Worm (Caenorhabditis elegans) whole organism, young adult: ENCODE data around the gene algn-12.

Source experiments
- B0035.1 ChIP-seq: sonication (generic microtip); optimal IDR thresholded peaks from 2 replicates; lab custom pipeline; 2016; ENCODE audit warnings: missing genetic modification characterization, mild to moderate bottlenecking, missing compliant biosample characterization, missing genotype, missing genetic modification reagents
- C06A6.2 ChIP-seq: fragments of 200-800 bp; sonication (Bioruptor generic); conservative IDR thresholded peaks from 2 replicates; pipeline ENCODE4 v1.3.6; 2022; ENCODE audit warnings: missing genetic modification characterization, missing compliant biosample characterization
- F23B12.7 ChIP-seq: sonication (generic microtip); optimal IDR thresholded peaks from 2 replicates; lab custom pipeline; 2017; ENCODE audit warnings: missing genetic modification characterization, mild to moderate bottlenecking, missing compliant biosample characterization, antibody characterized with exemption, moderate library complexity; ENCODE audit not compliant: insufficient read depth
- F33H1.4 ChIP-seq: fragments of 200-800 bp; sonication (Bioruptor generic); IDR thresholded peaks from 2 replicates; pipeline ENCODE4 v1.3.6; 2022; ENCODE audit warnings: missing genetic modification reagents, missing genetic modification characterization, missing compliant biosample characterization
- F37B4.10 ChIP-seq: fragments of 200-800 bp; sonication (Bioruptor generic); IDR thresholded peaks from 2 replicates; pipeline ENCODE4 v1.3.6; 2022; ENCODE audit warnings: missing genetic modification characterization, missing compliant biosample characterization
- K12H6.12 ChIP-seq: fragments of 200-800 bp; sonication (Bioruptor generic); optimal IDR thresholded peaks from 2 replicates; lab custom pipeline; 2018; ENCODE audit warnings: mild to moderate bottlenecking, missing genetic modification characterization, missing compliant biosample characterization
- T26A5.8 ChIP-seq: sonication (generic microtip); optimal IDR thresholded peaks from 2 replicates; lab custom pipeline; 2016; ENCODE audit warnings: missing genetic modification characterization, missing compliant biosample characterization
- Y56A3A.18 ChIP-seq: fragments of 200-800 bp; sonication (Bioruptor generic); IDR thresholded peaks from 2 replicates; pipeline ENCODE4 v1.3.6; 2022; ENCODE audit warnings: missing genetic modification reagents, missing genetic modification characterization, missing compliant biosample characterization
- Y67H2A.10 ChIP-seq: fragments of 200-800 bp; sonication (Bioruptor generic); conservative IDR thresholded peaks from 2 replicates; pipeline ENCODE4 v1.3.6; 2022; ENCODE audit warnings: missing genetic modification reagents, missing genetic modification characterization, missing compliant biosample characterization
- Y95B8A.8 ChIP-seq: fragments of 200-800 bp; sonication (Bioruptor generic); IDR thresholded peaks from 2 replicates; pipeline ENCODE4 v1.3.6; 2022; ENCODE audit warnings: missing genetic modification reagents, missing genetic modification characterization, missing compliant biosample characterization
- ama-1 ChIP-seq, 3 experiments: fragments of 150-350 bp in 1 of 3; sonication (generic microtip) in 2 of 3; optimal IDR thresholded peaks; 2 replicates each; lab custom pipeline; 2014 to 2018; ENCODE audit warnings: missing biosample characterization in 2 of 3, missing genetic modification characterization in 2 of 3, missing genetic modification reagents in 2 of 3
- athp-1 ChIP-seq: sonication (generic microtip); optimal IDR thresholded peaks from 2 replicates; lab custom pipeline; 2017; ENCODE audit warnings: mild to moderate bottlenecking, missing genetic modification characterization, missing compliant biosample characterization
- attf-3 ChIP-seq: fragments of 200-800 bp; sonication (Bioruptor generic); conservative IDR thresholded peaks from 2 replicates; pipeline ENCODE4 v1.3.6; 2022; ENCODE audit warnings: missing genetic modification reagents, missing genetic modification characterization, missing compliant biosample characterization
- attf-5 ChIP-seq: fragments of 200-800 bp; sonication (Bioruptor generic); optimal IDR thresholded peaks from 2 replicates; lab custom pipeline; 2018; ENCODE audit warnings: mild to moderate bottlenecking, missing genetic modification characterization, missing compliant biosample characterization
- attf-6 ChIP-seq: fragments of 200-800 bp; sonication (Bioruptor generic); IDR thresholded peaks from 2 replicates; pipeline ENCODE4 v1.3.6; 2022; ENCODE audit warnings: missing genetic modification reagents, missing genetic modification characterization, missing compliant biosample characterization
- bed-1 ChIP-seq: fragments of 200-800 bp; sonication (Bioruptor generic); IDR thresholded peaks from 2 replicates; pipeline ENCODE4 v1.3.6; 2022; ENCODE audit warnings: missing genetic modification reagents, missing genetic modification characterization, missing compliant biosample characterization
- cebp-1 ChIP-seq, 2 experiments: fragments of 200-800 bp in 1 of 2; sonication (Bioruptor generic) in 1 of 2; sonication (generic microtip) in 1 of 2; IDR thresholded peaks in 1 of 2; optimal IDR thresholded peaks in 1 of 2; 2 replicates each; pipeline versions ENCODE4 v1.3.6 to Lab custom; 2017 to 2022; ENCODE audit warnings: missing compliant biosample characterization in 2 of 2, missing genetic modification characterization in 2 of 2, mild to moderate bottlenecking in 1 of 2, missing genetic modification reagents in 1 of 2, moderate library complexity in 1 of 2
- cebp-2 ChIP-seq: fragments of 200-800 bp; sonication (Bioruptor generic); IDR thresholded peaks from 2 replicates; pipeline ENCODE4 v1.3.6; 2022; ENCODE audit warnings: missing genetic modification characterization, missing compliant biosample characterization
- ceh-58 ChIP-seq: fragments of 200-800 bp; sonication (Bioruptor generic); IDR thresholded peaks from 2 replicates; pipeline ENCODE4 v1.3.6; 2022; ENCODE audit warnings: missing genetic modification characterization, missing compliant biosample characterization
- chd-7 ChIP-seq: sonication (generic microtip); optimal IDR thresholded peaks from 2 replicates; lab custom pipeline; 2016; ENCODE audit warnings: mild to moderate bottlenecking, missing genetic modification characterization, moderate library complexity, missing compliant biosample characterization
- dox-1 ChIP-seq: fragments of 200-800 bp; sonication (Bioruptor generic); IDR thresholded peaks from 2 replicates; pipeline ENCODE4 v1.3.6; 2022; ENCODE audit warnings: missing genetic modification reagents, missing genetic modification characterization, missing compliant biosample characterization
- ekl-4 ChIP-seq: fragments of 200-800 bp; sonication (Bioruptor generic); IDR thresholded peaks from 2 replicates; pipeline ENCODE4 v1.3.6; 2022; ENCODE audit warnings: missing genetic modification reagents, missing genetic modification characterization, missing compliant biosample characterization
- gei-17 ChIP-seq: fragments of 200-800 bp; sonication (Bioruptor generic); optimal IDR thresholded peaks from 2 replicates; lab custom pipeline; 2018; ENCODE audit warnings: mild to moderate bottlenecking, missing genetic modification characterization, missing compliant biosample characterization
- him-1 ChIP-seq: sonication (generic microtip); optimal IDR thresholded peaks from 2 replicates; lab custom pipeline; 2016; ENCODE audit warnings: missing genotype, missing genetic modification reagents, missing genetic modification characterization, missing compliant biosample characterization
- hlh-26 ChIP-seq: fragments of 200-800 bp; sonication (Bioruptor generic); conservative IDR thresholded peaks from 2 replicates; pipeline ENCODE4 v1.3.6; 2022; ENCODE audit warnings: missing genetic modification reagents, missing genetic modification characterization, missing compliant biosample characterization
- hmg-1.2 ChIP-seq: fragments of 200-800 bp; sonication (Bioruptor generic); IDR thresholded peaks from 2 replicates; pipeline ENCODE4 v1.3.6; 2022; ENCODE audit warnings: missing genetic modification reagents, missing genetic modification characterization, missing compliant biosample characterization
- hsf-1 ChIP-seq: fragments of 200-800 bp; sonication (Bioruptor generic); IDR thresholded peaks from 2 replicates; pipeline ENCODE4 v1.3.6; 2022; ENCODE audit warnings: missing genetic modification reagents, missing genetic modification characterization, missing compliant biosample characterization
- lin-35 ChIP-seq, 3 experiments: fragments of 150-350 bp in 2 of 3; sonication (generic microtip) in 1 of 3; optimal IDR thresholded peaks; 2 replicates each; lab custom pipeline; 2014 to 2018; ENCODE audit warnings: missing biosample characterization in 3 of 3, missing genetic modification characterization in 3 of 3, missing genetic modification reagents in 3 of 3
- lsl-1 ChIP-seq: fragments of 200-800 bp; sonication (Bioruptor generic); optimal IDR thresholded peaks from 2 replicates; lab custom pipeline; 2018; ENCODE audit warnings: mild to moderate bottlenecking, missing genetic modification characterization, moderate library complexity, missing compliant biosample characterization
- lsy-27 ChIP-seq: sonication (generic microtip); optimal IDR thresholded peaks from 2 replicates; lab custom pipeline; 2017; ENCODE audit warnings: missing genetic modification characterization, mild to moderate bottlenecking, missing compliant biosample characterization, antibody characterized with exemption, missing genotype, borderline replicate concordance; ENCODE audit not compliant: insufficient read depth
- madf-3 ChIP-seq: fragments of 200-800 bp; sonication (Bioruptor generic); IDR thresholded peaks from 2 replicates; pipeline ENCODE4 v1.3.6; 2022; ENCODE audit warnings: missing genetic modification reagents, missing genetic modification characterization, missing compliant biosample characterization
- madf-6 ChIP-seq: fragments of 200-800 bp; sonication (Bioruptor generic); IDR thresholded peaks from 2 replicates; pipeline ENCODE4 v1.3.6; 2022; ENCODE audit warnings: missing genetic modification reagents, missing genetic modification characterization, missing compliant biosample characterization
- madf-8 ChIP-seq: fragments of 200-800 bp; sonication (Bioruptor generic); conservative IDR thresholded peaks from 2 replicates; pipeline ENCODE4 v1.3.6; 2022; ENCODE audit warnings: missing genetic modification reagents, missing genetic modification characterization, missing compliant biosample characterization
- mel-28 ChIP-seq: sonication (generic microtip); optimal IDR thresholded peaks from 2 replicates; lab custom pipeline; 2016; ENCODE audit warnings: borderline replicate concordance, mild to moderate bottlenecking, missing genetic modification characterization, missing compliant biosample characterization
- nhr-120 ChIP-seq: fragments of 200-800 bp; sonication (Bioruptor generic); IDR thresholded peaks from 2 replicates; pipeline ENCODE4 v1.3.6; 2022; ENCODE audit warnings: missing genetic modification characterization, missing compliant biosample characterization
- nhr-27 ChIP-seq: fragments of 200-800 bp; sonication (Bioruptor generic); optimal IDR thresholded peaks from 2 replicates; lab custom pipeline; 2018; ENCODE audit warnings: mild to moderate bottlenecking, missing genetic modification characterization, moderate library complexity, missing compliant biosample characterization
- repo-1 ChIP-seq: sonication (generic microtip); optimal IDR thresholded peaks from 2 replicates; lab custom pipeline; 2017; ENCODE audit warnings: mild to moderate bottlenecking, missing genetic modification characterization, missing compliant biosample characterization
- sea-2 ChIP-seq: fragments of 200-800 bp; sonication (Bioruptor generic); IDR thresholded peaks from 2 replicates; pipeline ENCODE4 v1.3.6; 2022; ENCODE audit warnings: missing genetic modification characterization, missing compliant biosample characterization
- snpc-1.3 ChIP-seq: sonication (generic microtip); optimal IDR thresholded peaks from 2 replicates; lab custom pipeline; 2017; ENCODE audit warnings: missing genetic modification characterization, mild to moderate bottlenecking, missing compliant biosample characterization, antibody characterized with exemption, moderate library complexity, missing genotype, missing genetic modification reagents; ENCODE audit not compliant: insufficient read depth
- snpc-4 ChIP-seq, 5 experiments: fragments of 150-350 bp in 1 of 5; sonication (generic microtip) in 4 of 5; optimal IDR thresholded peaks; 2 replicates each; lab custom pipeline; 2014 to 2018; ENCODE audit warnings: missing genetic modification characterization in 5 of 5, missing biosample characterization in 3 of 5, antibody characterized with exemption in 2 of 5, mild to moderate bottlenecking in 2 of 5, missing compliant biosample characterization in 2 of 5, missing genotype in 2 of 5, moderate library complexity in 2 of 5, missing genetic modification reagents in 1 of 5
- ztf-6 ChIP-seq: fragments of 200-800 bp; sonication (Bioruptor generic); IDR thresholded peaks from 2 replicates; pipeline ENCODE4 v1.3.6; 2022; ENCODE audit warnings: missing genetic modification reagents, missing genetic modification characterization, missing compliant biosample characterization

algn-12 gene

DNA sequence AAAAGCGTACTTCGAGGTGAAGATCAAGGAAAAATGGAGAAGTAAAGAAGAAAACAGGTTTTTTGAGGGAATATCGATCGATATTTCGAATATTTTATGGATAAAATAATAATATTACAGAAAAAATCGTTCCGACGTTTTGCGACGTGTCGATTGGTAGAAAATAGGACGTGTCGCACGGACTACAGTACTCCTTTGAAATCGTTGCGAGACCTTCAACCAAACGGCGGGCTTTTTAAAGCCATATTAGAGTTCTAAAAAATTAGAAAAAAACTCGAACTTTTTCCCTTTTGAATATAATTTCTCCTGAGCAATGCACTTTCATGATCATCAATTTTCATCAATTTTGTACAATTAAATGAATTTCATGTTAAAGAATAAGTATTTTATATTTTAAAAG lies 24.8 kb upstream of the algn-12 start, which contains the start of gene Y97E10AR.4:
Gene Y97E10AR.4, minus strand, starts transcription at position 131 of the 400 bp plus-strand sequence.
- no peak for TF ChIP-seq snpc-4 (GFP tag; optimal IDR thresholded peaks at IDR 0.05; lab: Kevin White, UChicago)
- TF ChIP-seq snpc-4 (tag; optimal IDR thresholded peaks at IDR 0.05; lab: Kevin White, UChicago), result peak in 1 of 4 experiments; percentile 6
- TF ChIP-seq lsl-1 (GFP tag; lab: Kevin White, UChicago), result peak; percentile 66
- TF ChIP-seq sea-2, result no peak
- TF ChIP-seq snpc-1.3 (tag; lab: Kevin White, UChicago), result peak; percentile 8
- peak; percentile 57 for TF ChIP-seq F33H1.4 (GFP tag; lab: Robert Waterston, UW)
- TF ChIP-seq F23B12.7 (tag; lab: Kevin White, UChicago), result no peak
- TF ChIP-seq hmg-1.2 (GFP tag; lab: Robert Waterston, UW), result 0 out of 2 replicates have a peak, but pooled peaks have one; percentile 7
- TF ChIP-seq attf-3 (GFP tag; lab: Robert Waterston, UW), result no peak
- no peak for TF ChIP-seq attf-5 (GFP tag; lab: Kevin White, UChicago)
- TF ChIP-seq mel-28, result no peak
- TF ChIP-seq T26A5.8 (tag; lab: Kevin White, UChicago), result no peak
- TF ChIP-seq K12H6.12 (tag; lab: Kevin White, UChicago), result no peak
- no peak for TF ChIP-seq bed-1 (GFP tag; lab: Robert Waterston, UW)
- peak; percentile 39; the same call in 1 of the 2 replicates for TF ChIP-seq madf-6 (GFP tag; lab: Robert Waterston, UW)
- no peak for TF ChIP-seq nhr-120 (GFP tag; lab: Robert Waterston, UW)
- no peak for TF ChIP-seq hlh-26
- 0 out of 2 replicates have a peak, but pooled peaks have one; percentile 26 for TF ChIP-seq madf-8 (GFP tag; lab: Robert Waterston, UW)
- no peak for TF ChIP-seq F37B4.10 (GFP tag; lab: Robert Waterston, UW)

DNA sequence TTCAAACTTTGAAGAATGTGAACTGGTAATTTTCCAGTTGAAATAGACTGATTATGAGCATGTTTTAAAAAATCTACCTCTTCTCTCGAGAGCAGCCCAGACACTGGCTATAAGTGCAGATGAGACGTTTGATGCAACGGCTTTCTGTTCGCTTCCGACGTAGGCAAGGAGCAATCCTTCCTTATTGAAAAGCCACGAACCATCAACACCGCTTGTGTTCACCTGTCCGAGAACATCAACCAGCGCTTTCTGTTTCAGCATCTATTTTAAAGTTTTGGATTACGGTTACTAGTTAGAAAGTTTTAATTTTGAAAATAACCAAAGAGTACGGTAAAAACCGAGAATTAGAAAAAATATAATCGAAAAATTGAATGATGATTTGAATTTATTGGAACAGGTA lies 24.1 kb upstream of the algn-12 start, which contains the start of gene lmtr-2:
Gene lmtr-2, minus strand, starts transcription at position 261 of the 400 bp plus-strand sequence.
- TF ChIP-seq ekl-4, result no peak
- TF ChIP-seq madf-3, result peak; percentile 65; the same call in 1 of the 2 replicates
- peak; percentile 20; the same call in 1 of the 2 replicates for TF ChIP-seq madf-6 (GFP tag; lab: Robert Waterston, UW)
- TF ChIP-seq athp-1 (tag; lab: Kevin White, UChicago), result no peak
- TF ChIP-seq Y67H2A.10, result no peak
- TF ChIP-seq lsy-27 (tag; lab: Kevin White, UChicago), result no peak
- TF ChIP-seq repo-1 (tag; lab: Kevin White, UChicago), result peak; percentile 13
- 0 out of 2 replicates have a peak, but pooled peaks have one; percentile 18 for TF ChIP-seq hsf-1 (GFP tag; lab: Robert Waterston, UW)
- TF ChIP-seq chd-7 (tag; lab: Kevin White, UChicago), result no peak
- no peak for TF ChIP-seq ztf-6 (GFP tag; lab: Robert Waterston, UW)
- TF ChIP-seq dox-1 (GFP tag; lab: Robert Waterston, UW), result no peak
- no peak for TF ChIP-seq cebp-1 (GFP tag; IDR thresholded peaks at IDR 0.05; lab: Robert Waterston, UW)
- peak; percentile 26 for TF ChIP-seq cebp-1 (tag; optimal IDR thresholded peaks at IDR 0.05; lab: Kevin White, UChicago)
- TF ChIP-seq snpc-4 (GFP tag; optimal IDR thresholded peaks at IDR 0.05; lab: Kevin White, UChicago), result no peak
- no peak for TF ChIP-seq snpc-4 (tag; optimal IDR thresholded peaks at IDR 0.05; lab: Kevin White, UChicago)
- TF ChIP-seq cebp-2 (GFP tag; lab: Robert Waterston, UW), result 0 out of 2 replicates have a peak, but pooled peaks have one; percentile 21
- no peak for TF ChIP-seq nhr-27 (tag; lab: Kevin White, UChicago)
- 0 out of 2 replicates have a peak, but pooled peaks have one; percentile 49 for TF ChIP-seq ceh-58 (GFP tag; lab: Robert Waterston, UW)

DNA sequence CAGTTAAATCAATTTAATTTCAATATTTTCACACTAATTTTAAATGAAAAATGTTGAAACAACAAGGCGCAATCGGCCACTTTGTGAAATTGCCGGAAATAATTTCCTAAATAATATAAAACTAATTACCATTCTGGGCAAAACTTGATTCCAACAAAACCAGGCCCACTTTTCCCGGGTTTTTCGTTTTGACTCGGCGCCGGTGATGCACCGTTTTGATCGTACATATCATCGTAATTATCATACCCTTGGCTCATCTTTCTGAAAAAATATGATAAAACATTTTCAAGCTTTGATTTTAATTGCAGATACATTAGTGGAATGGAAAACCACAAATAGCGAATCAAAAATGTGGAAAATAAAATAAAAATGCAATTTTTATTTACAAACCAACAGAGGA lies 22.9 kb upstream of the algn-12 start, which contains the start of gene rpb-9:
Gene rpb-9, minus strand, starts transcription at position 314 of the 400 bp plus-strand sequence.
- TF ChIP-seq Y56A3A.18 (GFP tag; lab: Robert Waterston, UW), result peak; percentile 25; the same call in 1 of the 2 replicates
- no peak for TF ChIP-seq gei-17 (GFP tag; lab: Kevin White, UChicago)
- no peak for TF ChIP-seq nhr-120 (GFP tag; lab: Robert Waterston, UW)
- no peak for TF ChIP-seq lin-35 (GFP tag; optimal IDR thresholded peaks at IDR 0.05; lab: Kevin White, UChicago)
- TF ChIP-seq ama-1 (optimal IDR thresholded peaks at IDR 0.05; lab: Kevin White, UChicago), result peak; percentile 17
- no peak for TF ChIP-seq ama-1 (GFP tag; optimal IDR thresholded peaks at IDR 0.05; lab: Kevin White, UChicago)
- no peak for TF ChIP-seq Y95B8A.8 (GFP tag; lab: Robert Waterston, UW)
- TF ChIP-seq cebp-1 (GFP tag; IDR thresholded peaks at IDR 0.05; lab: Robert Waterston, UW), result no peak
- TF ChIP-seq cebp-1 (tag; optimal IDR thresholded peaks at IDR 0.05; lab: Kevin White, UChicago), result no peak
- TF ChIP-seq snpc-4 (GFP tag; optimal IDR thresholded peaks at IDR 0.05; lab: Kevin White, UChicago), result no peak
- peak in 1 of 4 experiments; percentile 35 for TF ChIP-seq snpc-4 (tag; optimal IDR thresholded peaks at IDR 0.05; lab: Kevin White, UChicago)
- no peak for TF ChIP-seq him-1 (tag; lab: Kevin White, UChicago)
- TF ChIP-seq attf-6, result no peak
- TF ChIP-seq B0035.1 (tag; lab: Kevin White, UChicago), result no peak
- peak; percentile 24; the same call in 1 of the 2 replicates for TF ChIP-seq hmg-1.2 (GFP tag; lab: Robert Waterston, UW)
- TF ChIP-seq hsf-1 (GFP tag; lab: Robert Waterston, UW), result 0 out of 2 replicates have a peak, but pooled peaks have one; percentile 30
- TF ChIP-seq C06A6.2 (GFP tag; lab: Robert Waterston, UW), result no peak
